Fruit fly (Drosophila melanogaster): ENCODE data around the gene Hsc70-1.

Gene Hsc70-1

DNA sequence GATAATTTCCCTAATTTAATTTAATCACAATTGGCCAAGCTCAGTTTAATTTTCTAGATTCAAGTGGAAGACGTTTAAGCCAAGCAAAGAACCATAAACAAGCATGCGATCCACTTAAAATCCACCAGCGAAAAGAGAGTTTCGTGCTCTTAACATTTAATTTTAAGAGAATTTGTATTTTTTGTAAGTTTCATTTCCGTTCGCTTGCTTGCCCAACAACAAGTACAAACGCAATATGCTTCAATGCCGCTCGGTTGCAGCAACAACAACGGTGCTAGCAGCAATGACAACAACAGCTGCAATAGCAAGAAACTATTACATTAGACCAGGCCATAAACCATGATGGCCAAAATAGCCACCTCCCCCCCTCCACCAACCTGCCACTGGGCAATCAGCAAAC lies 39.0 kb upstream of the Hsc70-1 start (continued):
- TF ChIP-seq jigr1 (GFP tag; IDR thresholded peaks at IDR 0.05) (no peak), nom (GFP tag; optimal IDR thresholded peaks at IDR 0.05) (peak; percentile 39), ap (GFP tag; IDR thresholded peaks at IDR 0.05) (no peak), CG6683 (GFP tag; optimal IDR thresholded peaks at IDR 0.05) (no peak), TFAM (GFP tag; optimal IDR thresholded peaks at IDR 0.05) (no peak), slou (GFP tag; optimal IDR thresholded peaks at IDR 0.05) (no peak), chif (GFP tag; optimal IDR thresholded peaks at IDR 0.05) (no peak), CG14965 (GFP tag; optimal IDR thresholded peaks at IDR 0.05; ENCODE audit: borderline replicate concordance) (no peak), pita (GFP tag; optimal IDR thresholded peaks at IDR 0.05) (no peak), slbo (GFP tag; IDR thresholded peaks at IDR 0.05) (no peak), CG13894 (tag; optimal IDR thresholded peaks at IDR 0.05) (no peak), cwo (GFP tag; optimal IDR thresholded peaks at IDR 0.05) (no peak), Dad (GFP tag; optimal IDR thresholded peaks at IDR 0.05) (no peak), gcm2 (GFP tag; optimal IDR thresholded peaks at IDR 0.05) (no peak), tup (GFP tag; optimal IDR thresholded peaks at IDR 0.05) (no peak), kni (GFP tag; optimal IDR thresholded peaks at IDR 0.05) (peak; percentile 5), CG13296 (GFP tag; optimal IDR thresholded peaks at IDR 0.05) (peak; percentile 34), E2f1 (GFP tag; IDR thresholded peaks at IDR 0.05) (no peak), CG10654 (GFP tag; optimal IDR thresholded peaks at IDR 0.05) (no peak), CG14860 (GFP tag; IDR thresholded peaks at IDR 0.05; ENCODE audit: partially characterized antibody) (no peak), Hmr (GFP tag; optimal IDR thresholded peaks at IDR 0.05) (no peak), her (GFP tag; optimal IDR thresholded peaks at IDR 0.05) (no peak), Oaz (GFP tag; IDR thresholded peaks at IDR 0.05) (no peak), Xrp1 (GFP tag; IDR thresholded peaks at IDR 0.05) (no peak), Hey (tag; optimal IDR thresholded peaks at IDR 0.05) (no peak), sqz (GFP tag; optimal IDR thresholded peaks at IDR 0.05) (peak; percentile 63), pros (GFP tag; optimal IDR thresholded peaks at IDR 0.05) (peak; percentile 16), Deaf1 (tag; optimal IDR thresholded peaks at IDR 0.05) (peak; percentile 57), bsh (GFP tag; optimal IDR thresholded peaks at IDR 0.05) (peak in 1 of 2 experiments; percentile 23), Ssrp (tag; optimal IDR thresholded peaks at IDR 0.05) (no peak), CG15514 (GFP tag; optimal IDR thresholded peaks at IDR 0.05) (no peak), CG6854 (GFP tag; optimal IDR thresholded peaks at IDR 0.05) (no peak), HHEX (GFP tag; optimal IDR thresholded peaks at IDR 0.05) (peak; percentile 20), E2f2 (GFP tag; IDR thresholded peaks at IDR 0.05) (peak; percentile 32; the same call in 1 of the 2 replicates), Hr3 (GFP tag; optimal IDR thresholded peaks at IDR 0.05) (no peak), CG6791 (GFP tag; IDR thresholded peaks at IDR 0.05; ENCODE audit: partially characterized antibody) (no peak), Hr78 (GFP tag; optimal IDR thresholded peaks at IDR 0.05) (peak in 1 of 2 experiments; percentile 49), slp2 (GFP tag; optimal IDR thresholded peaks at IDR 0.05) (no peak), CG14710 (tag; optimal IDR thresholded peaks at IDR 0.05) (no peak), fd102C (GFP tag; optimal IDR thresholded peaks at IDR 0.05) (no peak), CG16813 (GFP tag; IDR thresholded peaks at IDR 0.05; ENCODE audit: partially characterized antibody) (no peak), ftz-f1 (GFP tag; optimal IDR thresholded peaks at IDR 0.05) (no peak), cas (GFP tag; IDR thresholded peaks at IDR 0.05) (no peak), CG14050 (GFP tag; IDR thresholded peaks at IDR 0.05) (no peak), CG2202 (tag; optimal IDR thresholded peaks at IDR 0.05) (no peak), Ets65A (GFP tag) (no peak), sisA (GFP tag; IDR thresholded peaks at IDR 0.05) (no peak), ham (GFP tag; IDR thresholded peaks at IDR 0.05) (no peak), CG3995 (GFP tag; optimal IDR thresholded peaks at IDR 0.05) (no peak), CG30020 (tag; optimal IDR thresholded peaks at IDR 0.05) (no peak), CG3163 (GFP tag; optimal IDR thresholded peaks at IDR 0.05) (peak; percentile 96)

Data from whole organism, embryonic.